Worm (Caenorhabditis elegans): ENCODE results near the gene nsun-5.

DNA sequence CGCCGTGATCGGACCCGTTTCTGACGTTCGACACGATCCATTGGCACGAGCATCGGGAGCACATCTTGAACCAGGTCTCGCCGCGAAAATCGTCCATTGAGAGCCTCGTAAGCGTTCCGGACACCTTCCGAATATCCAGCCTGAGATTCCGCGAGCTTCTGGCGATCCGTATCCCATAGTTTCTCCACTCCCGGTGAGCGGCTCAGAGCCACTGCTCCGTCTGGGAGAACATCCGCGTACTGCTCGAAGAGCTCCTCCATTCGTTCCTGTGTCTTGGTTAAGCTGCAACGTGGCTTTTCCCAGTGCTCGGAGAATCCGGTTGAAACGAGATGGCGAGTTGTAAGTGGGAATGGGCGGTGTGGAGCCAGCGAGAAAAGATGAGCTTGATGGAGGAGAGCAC lies 35.7 kb downstream of the nsun-5 start:
- no peak for TF ChIP-seq nhr-25 (tag; optimal IDR thresholded peaks at IDR 0.05)
- TF ChIP-seq ceh-82 (tag; optimal IDR thresholded peaks at IDR 0.05), result no peak
- TF ChIP-seq ceh-16 (tag; optimal IDR thresholded peaks at IDR 0.05), result no peak
- TF ChIP-seq sma-3 (GFP tag; optimal IDR thresholded peaks at IDR 0.05), result no peak
- no peak for TF ChIP-seq skn-1 (tag; optimal IDR thresholded peaks at IDR 0.05)
- no peak for TF ChIP-seq ama-1 (optimal IDR thresholded peaks at IDR 0.05)
- TF ChIP-seq alr-1 (tag; optimal IDR thresholded peaks at IDR 0.05), result no peak
- no peak for TF ChIP-seq nhr-6 (tag; optimal IDR thresholded peaks at IDR 0.05)
- no peak for TF ChIP-seq unc-62 (GFP tag; optimal IDR thresholded peaks at IDR 0.05)
- TF ChIP-seq R02D3.7 (tag; optimal IDR thresholded peaks at IDR 0.05), result no peak
- TF ChIP-seq nhr-237 (tag; optimal IDR thresholded peaks at IDR 0.05), result no peak
- TF ChIP-seq ZK546.5 (tag; optimal IDR thresholded peaks at IDR 0.05), result no peak
- no peak for TF ChIP-seq nhr-77 (tag; optimal IDR thresholded peaks at IDR 0.05)
- TF ChIP-seq fos-1 (tag; optimal IDR thresholded peaks at IDR 0.05), result no peak

Data from whole organism, L2 larva.